Worm (Caenorhabditis elegans) whole organism, midembryonic: ENCODE data around the gene col-127.

Source experiments
- T22C8.4 ChIP-seq: fragments of 200-800 bp; sonication (Bioruptor generic); IDR thresholded peaks from 2 replicates; pipeline ENCODE4 v1.3.6; 2022; ENCODE audit warnings: missing genetic modification characterization, missing compliant biosample characterization
- cog-1 ChIP-seq: sonication (generic microtip); optimal IDR thresholded peaks from 2 replicates; lab custom pipeline; 2016; ENCODE audit warnings: missing genetic modification characterization, missing compliant biosample characterization
- flt-1 ChIP-seq: fragments of 200-800 bp; sonication (Bioruptor generic); IDR thresholded peaks from 2 replicates; pipeline ENCODE4 v1.3.6; 2022; ENCODE audit warnings: missing genetic modification characterization, missing compliant biosample characterization
- klf-2 ChIP-seq: fragments of 200-800 bp; sonication (Bioruptor generic); conservative IDR thresholded peaks from 2 replicates; pipeline ENCODE4 v1.3.6; 2022; ENCODE audit warnings: missing genetic modification reagents, missing genetic modification characterization, missing compliant biosample characterization
- med-1 ChIP-seq: sonication (generic microtip); optimal IDR thresholded peaks from 2 replicates; lab custom pipeline; 2017; ENCODE audit warnings: missing genetic modification characterization, mild to moderate bottlenecking, missing compliant biosample characterization, antibody characterized with exemption, missing genetic modification reagents; ENCODE audit not compliant: insufficient read depth
- ref-1 ChIP-seq: fragments of 200-800 bp; sonication (Bioruptor generic); conservative IDR thresholded peaks from 2 replicates; pipeline ENCODE4 v1.3.6; 2022; ENCODE audit warnings: missing genetic modification reagents, missing genetic modification characterization, missing compliant biosample characterization
- tab-1 ChIP-seq: fragments of 200-800 bp; sonication (Bioruptor generic); IDR thresholded peaks from 2 replicates; pipeline ENCODE4 v1.3.6; 2022; ENCODE audit warnings: missing genetic modification characterization, missing compliant biosample characterization
- ztf-23 ChIP-seq: fragments of 200-800 bp; sonication (Bioruptor generic); IDR thresholded peaks from 2 replicates; pipeline ENCODE4 v1.3.6; 2022; ENCODE audit warnings: missing genetic modification reagents, missing genetic modification characterization, missing compliant biosample characterization
- ztf-29 ChIP-seq: fragments of 200-800 bp; sonication (Bioruptor generic); IDR thresholded peaks from 2 replicates; pipeline ENCODE4 v1.3.6; 2022; ENCODE audit warnings: missing genetic modification reagents, missing genetic modification characterization, missing compliant biosample characterization

col-127 gene

DNA sequence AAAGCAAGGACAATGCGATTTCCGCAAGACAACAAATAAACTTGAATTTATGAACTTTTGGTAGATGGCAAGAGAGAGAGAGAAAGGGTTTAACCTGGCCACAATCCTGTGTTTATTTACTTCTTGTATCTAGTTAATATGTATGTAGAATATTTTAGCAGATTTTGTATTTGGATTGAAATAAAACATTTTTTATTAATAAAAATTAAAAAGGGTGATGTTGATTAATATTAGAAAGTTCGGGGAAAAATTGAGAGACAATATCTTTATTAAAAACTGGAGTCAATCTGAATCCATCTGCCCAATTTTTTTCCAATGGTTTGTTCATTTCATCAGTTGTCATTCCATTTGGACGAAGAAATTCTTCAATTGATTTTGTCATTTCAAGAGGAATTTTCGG, at the start of gene col-127:
Gene col-127 (minus strand): TSS at position 101 of the 400 bp plus-strand sequence.
- TF ChIP-seq cog-1 (tag; lab: Kevin White, UChicago) = no peak
- no peak for TF ChIP-seq med-1
- TF ChIP-seq klf-2 (GFP tag; lab: Robert Waterston, UW) = no peak
- no peak for TF ChIP-seq T22C8.4
- no peak for TF ChIP-seq ztf-29 (GFP tag; lab: Robert Waterston, UW)

DNA sequence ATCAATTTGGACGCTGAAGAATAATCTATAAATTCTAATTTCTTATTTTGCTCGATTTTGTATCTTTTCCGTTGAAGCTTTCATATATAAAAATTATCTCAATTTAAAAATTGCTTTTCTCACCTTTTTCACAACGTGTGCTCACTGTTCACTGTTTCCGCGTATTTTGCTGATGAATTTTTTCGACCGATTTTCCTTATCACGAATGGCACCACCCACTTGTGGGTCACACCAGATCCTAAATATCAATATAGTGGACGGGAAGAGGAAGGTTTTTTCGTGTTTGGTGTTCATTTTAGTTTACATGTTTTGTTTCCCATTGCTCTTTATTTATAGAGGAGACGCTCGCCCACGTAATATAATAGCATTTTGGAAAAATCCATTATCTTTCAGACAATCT, 49.7 kb upstream of the col-127 start:
- TF ChIP-seq ztf-23 (GFP tag; lab: Robert Waterston, UW) (no peak), tab-1 (GFP tag; lab: Robert Waterston, UW) (no peak), ref-1 (GFP tag; lab: Robert Waterston, UW) (no peak), T22C8.4 (no peak), klf-2 (GFP tag; lab: Robert Waterston, UW) (no peak), cog-1 (tag; lab: Kevin White, UChicago) (no peak), ztf-29 (GFP tag; lab: Robert Waterston, UW) (no peak), flt-1 (GFP tag; lab: Robert Waterston, UW) (no peak), med-1 (no peak)

DNA sequence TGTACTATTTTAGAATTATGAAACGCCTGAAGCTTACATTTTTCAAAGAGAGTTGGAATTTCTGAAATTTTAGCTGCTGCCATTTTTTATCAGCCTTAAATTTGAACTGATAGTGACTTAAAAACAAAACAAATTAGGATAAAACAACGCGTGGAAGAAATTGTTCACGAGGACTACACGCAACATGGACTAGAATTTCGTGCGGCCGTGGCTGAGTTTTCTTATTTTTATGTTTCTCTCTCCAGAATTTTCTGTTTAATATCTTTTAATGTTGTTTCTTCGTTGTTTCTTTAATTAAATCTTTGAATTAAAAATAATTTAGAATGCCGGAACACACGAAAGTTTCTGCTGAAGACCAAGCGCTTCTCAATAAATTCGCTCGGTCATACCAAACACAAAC, 48.9 kb upstream of the col-127 start, which contains the start of the genes B0035.3, B0035.22 and pfd-4:
Gene B0035.3 (minus strand): TSS at position 114 of the 400 bp plus-strand sequence.
Gene B0035.22 (plus strand): TSS at position 269 of the 400 bp plus-strand sequence.
Gene pfd-4 (plus strand): TSS at position 323 of the 400 bp plus-strand sequence.
- no peak for TF ChIP-seq med-1
- TF ChIP-seq ref-1 (GFP tag; lab: Robert Waterston, UW) = no peak
- no peak for TF ChIP-seq T22C8.4
- TF ChIP-seq cog-1 (tag; lab: Kevin White, UChicago) = no peak
- TF ChIP-seq ztf-23 (GFP tag; lab: Robert Waterston, UW) = no peak
- TF ChIP-seq ztf-29 (GFP tag; lab: Robert Waterston, UW) = no peak
- TF ChIP-seq flt-1 (GFP tag; lab: Robert Waterston, UW) = no peak
- TF ChIP-seq klf-2 (GFP tag; lab: Robert Waterston, UW) = no peak
- no peak for TF ChIP-seq tab-1 (GFP tag; lab: Robert Waterston, UW)

DNA sequence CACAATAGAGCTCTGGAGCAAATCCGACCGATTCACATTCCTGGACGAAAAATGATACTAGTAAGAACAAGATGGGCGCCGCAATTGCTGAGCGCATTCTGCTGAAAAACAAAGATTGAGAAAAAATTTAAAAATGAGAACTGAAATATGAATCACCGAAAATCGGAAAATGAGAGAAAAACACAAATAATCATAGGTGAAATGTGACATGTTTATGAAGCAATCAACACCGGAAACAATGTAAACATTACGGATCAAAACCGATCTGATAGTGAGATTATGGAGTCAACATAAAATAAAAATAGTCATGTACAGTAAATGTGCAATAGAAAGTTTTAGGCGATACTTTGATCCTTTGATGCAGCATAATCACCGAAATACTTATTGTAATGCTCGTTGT, 47.9 kb upstream of the col-127 start, which contains the start of gene dnj-2:
Gene dnj-2 (minus strand): TSS at position 101 of the 400 bp plus-strand sequence.
- TF ChIP-seq ref-1 (GFP tag; lab: Robert Waterston, UW) = no peak
- no peak for TF ChIP-seq tab-1 (GFP tag; lab: Robert Waterston, UW)
- TF ChIP-seq flt-1 (GFP tag; lab: Robert Waterston, UW) = no peak
- no peak for TF ChIP-seq med-1
- TF ChIP-seq klf-2 (GFP tag; lab: Robert Waterston, UW) = no peak
- no peak for TF ChIP-seq cog-1 (tag; lab: Kevin White, UChicago)
- TF ChIP-seq T22C8.4 = no peak
- TF ChIP-seq ztf-23 (GFP tag; lab: Robert Waterston, UW) = no peak
- TF ChIP-seq ztf-29 (GFP tag; lab: Robert Waterston, UW) = no peak

DNA sequence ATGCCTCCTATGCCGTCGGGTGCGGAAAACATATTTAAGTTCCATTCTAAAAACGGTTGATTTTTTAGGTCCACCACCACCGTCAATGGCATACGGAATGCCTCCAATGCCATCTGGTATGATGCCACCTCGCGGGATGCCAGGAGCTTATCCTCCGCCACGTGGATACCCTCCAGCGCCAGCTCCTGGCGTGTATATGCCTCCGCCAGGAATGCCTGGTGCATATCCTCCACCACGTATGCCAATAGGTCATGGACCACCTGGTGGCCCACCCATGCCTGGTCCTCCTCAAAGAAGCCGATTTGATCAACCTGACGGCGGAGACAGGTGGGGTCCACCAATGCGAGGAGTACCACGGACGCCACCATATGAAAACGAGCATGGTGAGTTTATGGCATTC, 45.5 kb upstream of the col-127 start:
- TF ChIP-seq flt-1 (GFP tag; lab: Robert Waterston, UW) (no peak), klf-2 (GFP tag; lab: Robert Waterston, UW) (0 out of 2 replicates have a peak, but pooled peaks have one; percentile 49)

- TF ChIP-seq ztf-29 (GFP tag; lab: Robert Waterston, UW) (no peak), flt-1 (GFP tag; lab: Robert Waterston, UW) (peak; percentile 66), ztf-23 (GFP tag; lab: Robert Waterston, UW) (0 out of 2 replicates have a peak, but pooled peaks have one; percentile 64), med-1 (peak; percentile 72), ref-1 (GFP tag; lab: Robert Waterston, UW) (0 out of 2 replicates have a peak, but pooled peaks have one; percentile 5), tab-1 (GFP tag; lab: Robert Waterston, UW) (peak; percentile 55; the same call in 1 of the 2 replicates), klf-2 (GFP tag; lab: Robert Waterston, UW) (0 out of 2 replicates have a peak, but pooled peaks have one; percentile 31), cog-1 (tag; lab: Kevin White, UChicago) (no peak), T22C8.4 (no peak)
Observed at ce11 chrIV:11310624-11311023, 44.6 kb upstream of the col-127 start, which contains the start of gene znf-207. Gene znf-207, plus strand, starts transcription at chrIV:11310972.

DNA sequence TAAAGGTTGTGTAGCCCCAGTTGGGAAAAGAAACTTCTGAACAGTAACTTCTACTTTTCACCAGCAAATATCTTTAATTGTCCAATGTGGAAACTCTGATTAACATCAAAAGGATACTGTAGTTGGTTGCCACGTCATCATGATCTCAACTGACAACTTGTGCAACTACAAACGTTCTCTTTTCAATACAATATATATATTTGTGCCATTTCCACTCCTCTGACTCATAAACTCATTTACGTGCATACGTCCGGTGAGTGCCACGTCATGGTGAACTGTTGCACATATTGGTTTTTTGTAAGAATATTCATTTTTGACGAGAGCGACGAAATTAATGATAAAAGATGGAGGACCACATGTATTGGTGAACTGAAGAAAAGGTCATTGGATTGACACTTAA, 41.8 kb upstream of the col-127 start:
- TF ChIP-seq ztf-23 (GFP tag; lab: Robert Waterston, UW) (no peak), klf-2 (GFP tag; lab: Robert Waterston, UW) (no peak), tab-1 (GFP tag; lab: Robert Waterston, UW) (no peak), T22C8.4 (no peak), flt-1 (GFP tag; lab: Robert Waterston, UW) (no peak), ref-1 (GFP tag; lab: Robert Waterston, UW) (no peak), ztf-29 (GFP tag; lab: Robert Waterston, UW) (no peak), med-1 (no peak)

DNA sequence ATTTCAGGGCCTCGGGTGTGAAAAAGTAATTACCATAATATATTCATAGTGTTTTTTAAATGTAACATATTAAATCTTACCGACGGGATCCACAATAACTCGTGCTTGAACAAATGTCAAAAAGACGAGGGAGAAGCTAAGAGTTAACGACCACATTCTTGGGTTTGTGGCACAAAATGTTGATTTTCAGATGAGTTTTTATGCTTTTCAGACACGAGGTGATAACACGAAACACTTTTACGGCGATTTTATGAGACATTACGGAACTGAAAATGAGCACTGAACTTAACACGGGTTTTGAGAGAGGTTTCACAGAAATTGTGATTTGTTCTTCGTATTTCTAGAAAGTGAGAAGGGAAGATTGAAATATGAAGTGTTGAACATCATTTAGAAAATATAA, 40.6 kb upstream of the col-127 start, which contains the start of gene B0035.13:
Gene B0035.13 (minus strand): TSS at position 173 of the 400 bp plus-strand sequence.
- TF ChIP-seq ztf-29 (GFP tag; lab: Robert Waterston, UW) = no peak

DNA sequence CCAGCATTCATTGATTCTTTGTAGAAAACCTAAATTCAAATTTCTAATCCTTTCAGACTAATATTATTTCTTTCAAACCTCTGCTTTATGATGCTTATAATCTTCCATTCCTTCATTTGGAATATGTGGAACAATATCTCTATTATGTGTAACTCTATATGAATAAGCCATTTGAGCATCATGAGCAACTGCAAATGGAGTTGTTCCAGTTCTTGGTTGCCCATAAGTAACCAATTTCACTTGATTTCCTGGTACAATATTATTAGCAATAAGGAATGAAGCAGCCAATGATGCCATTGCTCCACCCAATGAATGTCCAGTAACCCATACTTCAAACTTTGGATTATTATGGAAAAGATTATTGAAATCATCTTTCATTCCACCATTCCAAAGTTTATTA, 39.0 kb upstream of the col-127 start:
- no peak for TF ChIP-seq med-1

- no peak for TF ChIP-seq ref-1 (GFP tag; lab: Robert Waterston, UW)
- peak; percentile 63 for TF ChIP-seq T22C8.4
- TF ChIP-seq ztf-29 (GFP tag; lab: Robert Waterston, UW) = no peak
Observed at ce11 chrIV:11298154-11299086, 32.4 kb upstream of the col-127 start, which contains the start of the genes B0035.15 and dnj-1. Gene B0035.15, minus strand, starts transcription at chrIV:11298252. Gene dnj-1, plus strand, starts transcription at chrIV:11299036.
